Fruit fly (Drosophila melanogaster): ENCODE results near the gene PIG-H.

DNA sequence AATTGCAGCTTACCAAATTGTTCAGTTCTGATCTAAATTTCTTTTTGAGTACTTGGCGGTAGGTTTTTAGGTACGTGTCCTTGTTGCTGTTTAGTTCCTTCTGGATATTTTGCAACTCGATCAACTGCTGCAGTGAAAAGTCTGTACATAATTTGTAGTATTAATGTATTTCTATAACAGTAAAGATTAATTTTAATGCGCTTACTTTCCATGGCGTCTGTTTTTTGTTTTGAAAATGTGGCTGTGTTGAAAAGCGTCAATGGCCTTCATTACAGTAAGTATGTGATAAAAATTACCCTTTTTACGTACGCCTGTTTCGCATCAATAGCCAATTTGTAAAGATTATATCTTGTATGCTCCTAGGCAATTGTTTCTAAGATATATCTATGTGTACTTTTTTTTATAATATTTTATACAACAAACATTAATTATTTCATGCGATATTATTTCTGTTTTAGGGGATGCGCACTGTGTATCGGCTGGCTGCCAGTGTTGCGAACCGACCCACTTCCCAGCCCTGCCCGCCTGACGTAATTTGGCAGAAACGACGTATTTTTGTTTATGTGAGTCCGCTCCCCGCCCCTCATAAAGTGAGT lies 1.5 kb downstream of the PIG-H start, which contains the start of the genes Kmn2 and CG2698:
- TF ChIP-seq Sin3A (optimal IDR thresholded peaks at IDR 0.05), result no peak
- no peak for TF ChIP-seq h (optimal IDR thresholded peaks at IDR 0.05)
- TF ChIP-seq ttk (optimal IDR thresholded peaks at IDR 0.05), result no peak
